Worm (Caenorhabditis elegans): ENCODE results near the gene nhr-185.

nhr-185 gene

ce11 chrV:3870359-3870758 is 23.2 kb upstream of the nhr-185 start:
- no peak for TF ChIP-seq mel-28 (tag; optimal IDR thresholded peaks at IDR 0.05; ENCODE audit: borderline replicate concordance)

ce11 chrV:3868905-3869304 is 21.7 kb upstream of the nhr-185 start, which contains the start of gene nhr-157:
nhr-157 (minus strand) TSS chrV:3869005.
- TF ChIP-seq lag-1 (GFP tag; IDR thresholded peaks at IDR 0.05) (no peak), ceh-100 (GFP tag; IDR thresholded peaks at IDR 0.05) (no peak), dox-1 (GFP tag; IDR thresholded peaks at IDR 0.05) (no peak), madf-8 (GFP tag; conservative IDR thresholded peaks at IDR 0.05) (no peak), ZK185.1 (tag; optimal IDR thresholded peaks at IDR 0.05; ENCODE audit: poor library complexity, severe bottlenecking) (no peak), hmg-20 (GFP tag; IDR thresholded peaks at IDR 0.05) (no peak), tbp1 (GFP tag; optimal IDR thresholded peaks at IDR 0.05) (no peak), dpff-1 (tag; optimal IDR thresholded peaks at IDR 0.05) (no peak), snpc-1.1 (tag; optimal IDR thresholded peaks at IDR 0.05; ENCODE audit: insufficient read depth) (no peak), K12H6.12 (tag; optimal IDR thresholded peaks at IDR 0.05) (no peak), madf-10 (tag; optimal IDR thresholded peaks at IDR 0.05) (no peak), lsl-1 (GFP tag; optimal IDR thresholded peaks at IDR 0.05) (no peak), lir-1 (GFP tag; conservative IDR thresholded peaks at IDR 0.05) (no peak)

ce11 chrV:3865273-3865672 is 18.1 kb upstream of the nhr-185 start:
- TF ChIP-seq F23B12.7 (tag; optimal IDR thresholded peaks at IDR 0.05; ENCODE audit: insufficient read depth) = no peak
- TF ChIP-seq bed-1 (GFP tag; IDR thresholded peaks at IDR 0.05) = no peak
- no peak for TF ChIP-seq hlh-26 (GFP tag; conservative IDR thresholded peaks at IDR 0.05)
- TF ChIP-seq die-1 (tag; optimal IDR thresholded peaks at IDR 0.05) = no peak
- TF ChIP-seq attf-5 (GFP tag; optimal IDR thresholded peaks at IDR 0.05) = no peak
- no peak for TF ChIP-seq sptf-2 (GFP tag; optimal IDR thresholded peaks at IDR 0.05)
- TF ChIP-seq snpc-3.4 (tag; optimal IDR thresholded peaks at IDR 0.05) = no peak
- no peak for TF ChIP-seq ztf-28 (GFP tag; IDR thresholded peaks at IDR 0.05)
- no peak for TF ChIP-seq zfh-2 (GFP tag; conservative IDR thresholded peaks at IDR 0.05)
- no peak for TF ChIP-seq Y95B8A.8 (GFP tag; IDR thresholded peaks at IDR 0.05)
- TF ChIP-seq atf-7 (tag; optimal IDR thresholded peaks at IDR 0.05) = no peak
- TF ChIP-seq T26A5.8 (tag; optimal IDR thresholded peaks at IDR 0.05) = no peak
- no peak for TF ChIP-seq nfyb-1 (GFP tag; IDR thresholded peaks at IDR 0.05)
- no peak for TF ChIP-seq nhr-179 (tag; optimal IDR thresholded peaks at IDR 0.05)

- TF ChIP-seq rcor-1 (GFP tag; IDR thresholded peaks at IDR 0.05) (no peak), nhr-80 (tag; optimal IDR thresholded peaks at IDR 0.05) (no peak)
Observed at ce11 chrV:3862851-3863250, 15.7 kb upstream of the nhr-185 start, which contains the start of gene nhr-187. nhr-187 (minus strand) TSS chrV:3862951.

ce11 chrV:3860123-3860522 is 13.0 kb upstream of the nhr-185 start, which contains the start of gene nhr-189:
nhr-189 (minus strand) TSS chrV:3860243.
- no peak for TF ChIP-seq attf-3 (GFP tag; conservative IDR thresholded peaks at IDR 0.05)
- no peak for TF ChIP-seq hsf-1 (GFP tag; IDR thresholded peaks at IDR 0.05)
- no peak for TF ChIP-seq K12H6.12 (tag; optimal IDR thresholded peaks at IDR 0.05)
- no peak for TF ChIP-seq tbx-9 (tag; optimal IDR thresholded peaks at IDR 0.05; ENCODE audit: borderline replicate concordance)
